Fruit fly (Drosophila melanogaster) whole organism, embryonic: ENCODE measurements around the gene CG43163.

Experiments
- BtbVII ChIP-seq: fragments of 200-800 bp; sonication (Bioruptor generic); optimal IDR thresholded peaks from 3 replicates; lab custom pipeline; 2017; ENCODE audit warnings: missing biosample characterization, mild to moderate bottlenecking, missing genetic modification characterization
- CG10979 ChIP-seq: fragments of 200-800 bp; sonication (Bioruptor generic); optimal IDR thresholded peaks from 2 replicates; lab custom pipeline; 2018; ENCODE audit warnings: missing biosample characterization, mild to moderate bottlenecking, missing genetic modification characterization, moderate library complexity
- CG11696 ChIP-seq: fragments of 200-800 bp; sonication (Bioruptor generic); IDR thresholded peaks from 2 replicates; pipeline ENCODE4 v1.3.6; 2022; ENCODE audit warnings: missing biosample characterization, missing genetic modification characterization
- CG13287 ChIP-seq: fragments of 200-800 bp; sonication (Bioruptor generic); IDR thresholded peaks from 2 replicates; pipeline ENCODE4 v1.3.6; 2022; ENCODE audit warnings: missing biosample characterization, missing genetic modification characterization; ENCODE audit not compliant: partially characterized antibody
- CG13775 ChIP-seq: fragments of 200-800 bp; sonication (Bioruptor generic); optimal IDR thresholded peaks from 3 replicates; lab custom pipeline; 2017; ENCODE audit warnings: missing biosample characterization, mild to moderate bottlenecking, missing genetic modification characterization
- CG13894 ChIP-seq: fragments of 200-800 bp; sonication (Bioruptor generic); optimal IDR thresholded peaks from 3 replicates; lab custom pipeline; 2018; ENCODE audit warnings: missing biosample characterization, mild to moderate bottlenecking, missing genetic modification characterization, moderate library complexity
- CG17829 ChIP-seq: fragments of 200-800 bp; optimal IDR thresholded peaks from 2 replicates; lab custom pipeline; 2019; ENCODE audit warnings: missing biosample characterization, mild to moderate bottlenecking, missing genetic modification characterization, moderate library complexity
- CG18011 ChIP-seq: fragments of 200-800 bp; sonication (Bioruptor generic); optimal IDR thresholded peaks from 2 replicates; lab custom pipeline; 2017; ENCODE audit warnings: missing biosample characterization, missing genetic modification characterization, mild to moderate bottlenecking, moderate library complexity, missing genotype
- CG2678 ChIP-seq: fragments of 200-800 bp; sonication (Bioruptor generic); optimal IDR thresholded peaks from 3 replicates; lab custom pipeline; 2019; ENCODE audit warnings: missing biosample characterization, mild to moderate bottlenecking, missing genetic modification characterization, moderate library complexity
- CG31441 ChIP-seq: fragments of 200-800 bp; sonication (Bioruptor generic); IDR thresholded peaks from 2 replicates; pipeline ENCODE4 v1.3.6; 2022; ENCODE audit warnings: missing biosample characterization, missing genetic modification characterization
- CG4707 ChIP-seq: fragments of 200-800 bp; sonication (Bioruptor generic); optimal IDR thresholded peaks from 2 replicates; lab custom pipeline; 2018; ENCODE audit warnings: missing biosample characterization, mild to moderate bottlenecking, missing genetic modification characterization, moderate library complexity
- CG4820 ChIP-seq: fragments of 200-800 bp; sonication (Bioruptor generic); optimal IDR thresholded peaks from 3 replicates; lab custom pipeline; 2016; ENCODE audit warnings: missing biosample characterization, missing genetic modification characterization
- CG7372 ChIP-seq: fragments of 200-800 bp; sonication (Bioruptor generic); IDR thresholded peaks from 2 replicates; pipeline ENCODE4 v1.3.6; 2022; ENCODE audit warnings: missing biosample characterization, missing genetic modification characterization
- CG7556 ChIP-seq: fragments of 200-800 bp; sonication (Bioruptor generic); optimal IDR thresholded peaks from 2 replicates; lab custom pipeline; 2017; ENCODE audit warnings: missing biosample characterization, mild to moderate bottlenecking, missing genetic modification characterization
- CG7839 ChIP-seq: fragments of 200-800 bp; sonication (Bioruptor generic); optimal IDR thresholded peaks from 3 replicates; lab custom pipeline; 2018; ENCODE audit warnings: missing biosample characterization, mild to moderate bottlenecking, missing genetic modification characterization, moderate library complexity
- CG8359 ChIP-seq: fragments of 200-800 bp; sonication (Bioruptor generic); optimal IDR thresholded peaks from 2 replicates; lab custom pipeline; 2017; ENCODE audit warnings: missing biosample characterization, mild to moderate bottlenecking, missing genetic modification characterization, borderline replicate concordance
- Gug ChIP-seq: fragments of 200-800 bp; sonication (Bioruptor generic); IDR thresholded peaks from 4 replicates; pipeline ENCODE4 v1.3.6; 2022; ENCODE audit warnings: missing biosample characterization, missing genetic modification characterization
- Hr51 ChIP-seq, 2 experiments: fragments of 200-800 bp; sonication (Bioruptor generic); optimal IDR thresholded peaks; 2 replicates in 1 of 2; 3 replicates in 1 of 2; lab custom pipeline; 2016 to 2018; ENCODE audit warnings: missing biosample characterization in 2 of 2, missing genetic modification characterization in 2 of 2, mild to moderate bottlenecking in 1 of 2, moderate library complexity in 1 of 2
- Med ChIP-seq: fragments of 200-800 bp; sonication (Bioruptor generic); peaks from one replicate; lab custom pipeline; 2016; ENCODE audit warnings: missing biosample characterization, missing genetic modification characterization, mild to moderate bottlenecking, inconsistent platforms, moderate library complexity
- NFAT ChIP-seq: fragments of 200-800 bp; sonication (Bioruptor generic); IDR thresholded peaks from 2 replicates; pipeline ENCODE4 v1.3.6; 2022; ENCODE audit warnings: missing biosample characterization, missing genetic modification characterization
- Pdp1 ChIP-seq, 2 experiments: fragments of 200-800 bp; sonication (Bioruptor generic); optimal IDR thresholded peaks; 3 replicates each; lab custom pipeline; 2016; ENCODE audit warnings: missing biosample characterization in 2 of 2, missing genetic modification characterization in 2 of 2, mild to moderate bottlenecking in 1 of 2, moderate library complexity in 1 of 2
- Scr ChIP-seq: fragments of 200-800 bp; sonication (Bioruptor generic); IDR thresholded peaks from 2 replicates; pipeline ENCODE4 v1.3.6; 2022; ENCODE audit warnings: missing biosample characterization, missing genetic modification characterization; ENCODE audit not compliant: partially characterized antibody
- Six4 ChIP-seq: fragments of 200-800 bp; sonication (Bioruptor generic); optimal IDR thresholded peaks from 2 replicates; lab custom pipeline; 2016; ENCODE audit warnings: missing biosample characterization, missing genetic modification characterization
- Usf ChIP-seq: fragments of 200-800 bp; sonication (Bioruptor generic); optimal IDR thresholded peaks from 2 replicates; lab custom pipeline; 2017; ENCODE audit warnings: missing genotype, missing biosample characterization, missing genetic modification characterization
- Xbp1 ChIP-seq: fragments of 200-800 bp; sonication (Bioruptor generic); optimal IDR thresholded peaks from 3 replicates; lab custom pipeline; 2016; ENCODE audit warnings: missing biosample characterization, mild to moderate bottlenecking, missing genetic modification characterization
- abd-A ChIP-seq: fragments of 200-800 bp; sonication (Bioruptor generic); optimal IDR thresholded peaks from 3 replicates; lab custom pipeline; 2019; ENCODE audit warnings: missing biosample characterization, mild to moderate bottlenecking, missing genetic modification characterization, moderate library complexity
- ap ChIP-seq: fragments of 200-800 bp; sonication (Bioruptor generic); IDR thresholded peaks from 2 replicates; pipeline ENCODE4 v1.3.6; 2022; ENCODE audit warnings: missing biosample characterization, missing genetic modification characterization
- caup ChIP-seq: fragments of 200-800 bp; sonication (Bioruptor generic); optimal IDR thresholded peaks from 3 replicates; lab custom pipeline; 2017; ENCODE audit warnings: missing biosample characterization, mild to moderate bottlenecking, missing genetic modification characterization, moderate library complexity; ENCODE audit not compliant: severe bottlenecking
- chm ChIP-seq: fragments of 200-800 bp; sonication (Bioruptor generic); IDR thresholded peaks from 2 replicates; pipeline ENCODE4 v1.3.6; 2022; ENCODE audit warnings: missing biosample characterization, missing genetic modification characterization
- ci ChIP-seq: fragments of 200-800 bp; sonication (Bioruptor generic); IDR thresholded peaks from 3 replicates; pipeline ENCODE4 v1.3.6; 2022; ENCODE audit warnings: missing biosample characterization, missing genetic modification characterization
- crol ChIP-seq: fragments of 200-800 bp; sonication (Bioruptor generic); IDR thresholded peaks from 2 replicates; pipeline ENCODE4 v1.3.6; 2022; ENCODE audit warnings: missing biosample characterization, missing genetic modification characterization
- fd3F ChIP-seq: fragments of 200-800 bp; sonication (Bioruptor generic); optimal IDR thresholded peaks from 2 replicates; lab custom pipeline; 2018; ENCODE audit warnings: missing biosample characterization, mild to moderate bottlenecking, missing genetic modification characterization, moderate library complexity
- fu2 ChIP-seq: fragments of 200-800 bp; sonication (Bioruptor generic); optimal IDR thresholded peaks from 2 replicates; lab custom pipeline; 2016; ENCODE audit warnings: missing biosample characterization, missing genetic modification characterization
- gem ChIP-seq: fragments of 200-800 bp; sonication (Bioruptor generic); optimal IDR thresholded peaks from 2 replicates; lab custom pipeline; 2019; ENCODE audit warnings: missing biosample characterization, mild to moderate bottlenecking, missing genetic modification characterization, moderate library complexity
- grau ChIP-seq: fragments of 200-800 bp; optimal IDR thresholded peaks from 3 replicates; lab custom pipeline; 2019; ENCODE audit warnings: missing biosample characterization, mild to moderate bottlenecking, missing genetic modification characterization, moderate library complexity
- ham ChIP-seq: fragments of 200-800 bp; sonication (Bioruptor generic); IDR thresholded peaks from 2 replicates; pipeline ENCODE4 v1.3.6; 2022; ENCODE audit warnings: missing biosample characterization, missing genetic modification characterization
- kah ChIP-seq: fragments of 200-800 bp; sonication (Bioruptor generic); optimal IDR thresholded peaks from 2 replicates; lab custom pipeline; 2018; ENCODE audit warnings: missing biosample characterization, mild to moderate bottlenecking, missing genetic modification characterization
- lab ChIP-seq: fragments of 200-800 bp; sonication (Bioruptor generic); optimal IDR thresholded peaks from 3 replicates; lab custom pipeline; 2017; ENCODE audit warnings: missing biosample characterization, missing genetic modification characterization, mild to moderate bottlenecking, moderate library complexity, missing genetic modification reagents
- lilli ChIP-seq: fragments of 200-800 bp; sonication (Bioruptor generic); optimal IDR thresholded peaks from 3 replicates; lab custom pipeline; 2016; ENCODE audit warnings: missing biosample characterization, missing genetic modification characterization
- lmd ChIP-seq: fragments of 200-800 bp; sonication (Bioruptor generic); IDR thresholded peaks from 2 replicates; pipeline ENCODE4 v1.3.6; 2022; ENCODE audit warnings: missing biosample characterization, missing genetic modification characterization
- mirr ChIP-seq: fragments of 200-800 bp; sonication (Bioruptor generic); optimal IDR thresholded peaks from 3 replicates; lab custom pipeline; 2018; ENCODE audit warnings: missing biosample characterization, mild to moderate bottlenecking, missing genetic modification characterization
- pan ChIP-seq, 4 experiments: fragments of >200 bp in 3 of 4; fragments of 200-800 bp in 1 of 4; sonication (Bioruptor generic) in 1 of 4; optimal IDR thresholded peaks in 3 of 4; IDR thresholded peaks in 1 of 4; 2 replicates each; pipeline versions ENCODE4 v1.3.6 to Lab custom; 2017 to 2022; ENCODE audit warnings: missing biosample characterization in 2 of 4, missing genetic modification characterization in 2 of 4, mixed read lengths in 1 of 4
- row ChIP-seq: fragments of 200-800 bp; sonication (Bioruptor generic); IDR thresholded peaks from 3 replicates; pipeline ENCODE4 v1.3.6; 2022; ENCODE audit warnings: missing biosample characterization, missing genetic modification characterization
- sob ChIP-seq: fragments of 200-800 bp; sonication (Bioruptor generic); IDR thresholded peaks from 2 replicates; pipeline ENCODE4 v1.3.6; 2022; ENCODE audit warnings: missing biosample characterization, missing genetic modification characterization
- z ChIP-seq: fragments of 200-800 bp; sonication (Bioruptor generic); IDR thresholded peaks from 3 replicates; pipeline ENCODE4 v1.3.6; 2022; ENCODE audit warnings: missing biosample characterization, missing genetic modification characterization

Gene CG43163

DNA sequence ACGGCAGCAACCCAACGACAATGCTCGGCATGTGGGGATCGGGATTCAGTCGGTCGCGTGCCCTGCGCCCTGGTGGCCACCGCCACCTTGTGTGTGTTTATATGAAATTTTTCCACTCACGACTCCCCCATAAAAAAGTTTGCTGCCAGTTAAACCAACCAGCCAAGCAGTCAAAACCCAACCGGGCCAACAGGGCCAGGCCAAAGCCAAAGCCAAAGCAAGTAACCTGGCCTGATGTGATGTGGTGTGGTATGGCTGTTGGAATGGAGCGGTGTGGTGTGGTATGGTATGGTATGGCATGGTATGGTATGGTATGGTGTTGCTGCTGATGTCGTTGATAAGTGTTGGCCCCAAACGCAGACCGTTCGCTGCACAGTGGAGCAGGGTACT is 47.3 kb downstream of the CG43163 start (continued):
- TF ChIP-seq abd-A (tag; lab: Kevin White, UChicago): peak; percentile 76
- no peak for TF ChIP-seq grau (tag; lab: Kevin White, UChicago)
- no peak for TF ChIP-seq CG4820 (GFP tag; lab: Kevin White, UChicago)
- TF ChIP-seq NFAT (GFP tag; lab: Robert Waterston, UW): peak; percentile 63; the same call in 1 of the 2 replicates
- peak; percentile 24; the same call in 1 of the 3 replicates for TF ChIP-seq ci (GFP tag; lab: Robert Waterston, UW)
- TF ChIP-seq chm: peak; percentile 59; the same call in 1 of the 2 replicates
- no peak for TF ChIP-seq CG2678 (tag; lab: Kevin White, UChicago)
- peak; percentile 23 for TF ChIP-seq kah (GFP tag; lab: Kevin White, UChicago)
- no peak for TF ChIP-seq fd3F (GFP tag; lab: Kevin White, UChicago)
- peak; percentile 36 for TF ChIP-seq mirr

DNA sequence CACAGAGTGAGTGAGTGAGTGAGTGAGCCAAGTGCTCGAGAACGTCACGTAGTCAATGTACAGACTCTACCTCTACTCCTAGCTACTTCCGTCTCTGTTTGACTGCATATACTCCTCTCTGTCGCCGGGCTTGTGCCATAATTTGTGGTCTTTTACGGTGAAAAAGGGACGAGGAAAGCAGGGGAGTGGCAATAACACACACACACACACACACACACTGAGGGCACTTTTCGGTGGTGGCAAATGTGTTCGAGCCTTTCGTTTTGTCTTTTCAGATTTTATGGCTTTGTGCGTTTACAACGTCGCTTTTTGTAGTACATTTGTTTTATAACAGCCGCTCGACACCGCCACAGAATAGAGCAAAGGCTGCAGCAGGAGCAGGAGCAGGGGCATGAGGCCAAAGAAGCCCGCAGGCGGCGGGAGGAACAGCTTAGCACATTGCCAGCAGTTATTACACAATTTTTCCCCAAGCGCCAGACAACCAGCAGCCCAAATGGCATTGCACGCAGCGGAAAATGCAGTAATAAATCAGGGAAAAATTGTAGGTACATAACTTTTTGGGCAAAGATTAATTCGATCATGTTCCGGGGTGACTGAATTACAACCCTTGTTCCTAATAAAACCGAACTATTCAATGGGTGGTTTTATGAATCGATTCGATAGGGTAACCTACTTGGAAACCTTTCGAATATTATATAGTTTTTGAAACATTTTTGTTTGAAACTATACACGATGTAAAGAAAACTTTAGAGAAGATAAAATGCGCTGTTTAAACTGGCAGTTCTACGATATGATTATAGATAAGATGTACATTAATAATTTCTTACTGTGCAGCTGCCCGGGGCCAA is 48.0 kb downstream of the CG43163 start:
- no peak for TF ChIP-seq Usf (GFP tag; lab: Kevin White, UChicago)
- TF ChIP-seq gem (tag; lab: Kevin White, UChicago): peak; percentile 49
- TF ChIP-seq lmd (GFP tag; lab: Robert Waterston, UW): no peak
- peak; percentile 25 for TF ChIP-seq mirr
- no peak for TF ChIP-seq lab (GFP tag; lab: Kevin White, UChicago)
- 0 out of 2 replicates have a peak, but pooled peaks have one; percentile 14 for TF ChIP-seq Scr (GFP tag; lab: Robert Waterston, UW)
- TF ChIP-seq CG8359 (GFP tag; lab: Kevin White, UChicago): peak; percentile 11
- peak; percentile 3 for TF ChIP-seq CG13894 (tag; lab: Kevin White, UChicago)
- no peak for TF ChIP-seq CG11696 (GFP tag; lab: Robert Waterston, UW)
- TF ChIP-seq CG18011 (GFP tag; lab: Kevin White, UChicago): no peak
- peak; percentile 59 for TF ChIP-seq CG10979
- TF ChIP-seq fu2: no peak
- TF ChIP-seq row (GFP tag; lab: Robert Waterston, UW): no peak
- peak; percentile 88 for TF ChIP-seq crol (GFP tag; lab: Robert Waterston, UW)
- peak; percentile 2 for TF ChIP-seq BtbVII
- TF ChIP-seq pan (optimal IDR thresholded peaks at IDR 0.05; lab: Kevin White, UChicago): no peak
- TF ChIP-seq pan (GFP tag; optimal IDR thresholded peaks at IDR 0.05 in 1 of 2, IDR thresholded peaks at IDR 0.05 in 1 of 2): peak in 1 of 2 experiments; percentile 33
- TF ChIP-seq CG7372: no peak
- TF ChIP-seq Med (GFP tag; lab: Kevin White, UChicago): peak; percentile 36
- TF ChIP-seq sob (GFP tag; lab: Robert Waterston, UW): no peak
- peak; percentile 18 for TF ChIP-seq CG17829 (tag; lab: Kevin White, UChicago)
- peak; percentile 93 for TF ChIP-seq z
- peak in 1 of 2 experiments; percentile 59 for TF ChIP-seq Pdp1 (GFP tag; optimal IDR thresholded peaks at IDR 0.05; lab: Kevin White, UChicago)
- TF ChIP-seq Hr51 (GFP tag; optimal IDR thresholded peaks at IDR 0.05; lab: Kevin White, UChicago): peak in 1 of 2 experiments; percentile 36
- TF ChIP-seq Xbp1 (GFP tag; lab: Kevin White, UChicago): peak; percentile 2
- TF ChIP-seq Gug (GFP tag; lab: Robert Waterston, UW): no peak
- TF ChIP-seq CG31441 (GFP tag; lab: Robert Waterston, UW): 0 out of 2 replicates have a peak, but pooled peaks have one; percentile 7
- TF ChIP-seq CG7556 (GFP tag; lab: Kevin White, UChicago): peak; percentile 50
- no peak for TF ChIP-seq CG13287 (GFP tag; lab: Robert Waterston, UW)
- TF ChIP-seq ham (GFP tag; lab: Robert Waterston, UW): no peak
- TF ChIP-seq CG13775: peak; percentile 23
- peak; percentile 16 for TF ChIP-seq Six4 (GFP tag; lab: Kevin White, UChicago)
- peak; percentile 9 for TF ChIP-seq CG4707 (GFP tag; lab: Kevin White, UChicago)
- TF ChIP-seq CG2678 (tag; lab: Kevin White, UChicago): peak; percentile 5
- TF ChIP-seq ap (GFP tag; lab: Robert Waterston, UW): no peak
- peak; percentile 17 for TF ChIP-seq lilli (GFP tag; lab: Kevin White, UChicago)
- peak; percentile 9 for TF ChIP-seq caup
- peak; percentile 15 for TF ChIP-seq CG7839 (tag; lab: Kevin White, UChicago)
